Fruit fly (Drosophila melanogaster) S2 (cell line): Measurements from ENCODE around the gene CG11162.

ENCODE experiments used
- CG8478 ChIP-seq: fragments of >200 bp; optimal IDR thresholded peaks from 2 replicates; lab custom pipeline; 2018
- CTCF ChIP-seq, 2 experiments: fragments of >200 bp; optimal IDR thresholded peaks; 2 replicates each; lab custom pipeline; 2018

- TF ChIP-seq CG8478: no peak
- TF ChIP-seq CTCF (optimal IDR thresholded peaks at IDR 0.05; lab: Kevin White, UChicago): no peak
These were observed 1.3 kb downstream of the CG11162 start for dm6 chrX:13677970-13678490.
